Worm (Caenorhabditis elegans) whole organism, early embryonic: ENCODE measurements around the gene clec-27.

Experiments
- B0310.2 ChIP-seq: sonication (generic microtip); optimal IDR thresholded peaks from 2 replicates; lab custom pipeline; 2016; ENCODE audit warnings: mild to moderate bottlenecking, missing genetic modification characterization, missing compliant biosample characterization
- F13C5.2 ChIP-seq: sonication (generic microtip); optimal IDR thresholded peaks from 2 replicates; lab custom pipeline; 2017; ENCODE audit warnings: mild to moderate bottlenecking, missing genetic modification characterization, inconsistent platforms, missing compliant biosample characterization
- aly-1 ChIP-seq: sonication (generic microtip); optimal IDR thresholded peaks from 2 replicates; lab custom pipeline; 2016; ENCODE audit warnings: missing genetic modification characterization, missing compliant biosample characterization
- ama-1 ChIP-seq: fragments of 150-350 bp; optimal IDR thresholded peaks from 2 replicates; lab custom pipeline; 2014
- ceh-13 ChIP-seq: fragments of 200-800 bp; sonication (Bioruptor generic); optimal IDR thresholded peaks from 2 replicates; lab custom pipeline; 2018; ENCODE audit warnings: mild to moderate bottlenecking, missing genetic modification characterization, missing compliant biosample characterization
- ceh-36 ChIP-seq: sonication (generic microtip); optimal IDR thresholded peaks from 2 replicates; lab custom pipeline; 2016; ENCODE audit warnings: missing genetic modification characterization, inconsistent platforms, missing compliant biosample characterization
- ets-7 ChIP-seq: sonication (generic microtip); optimal IDR thresholded peaks from 2 replicates; lab custom pipeline; 2016; ENCODE audit warnings: missing genotype, missing genetic modification characterization, missing compliant biosample characterization
- flt-1 ChIP-seq: fragments of 200-800 bp; sonication (Bioruptor generic); IDR thresholded peaks from 2 replicates; pipeline ENCODE4 v1.3.6; 2022; ENCODE audit warnings: missing genetic modification characterization, missing compliant biosample characterization
- hmbx-1 ChIP-seq: sonication (generic microtip); optimal IDR thresholded peaks from 2 replicates; lab custom pipeline; 2016; ENCODE audit warnings: mild to moderate bottlenecking, missing genetic modification characterization, missing compliant biosample characterization
- hmg-4 ChIP-seq: fragments of 200-800 bp; sonication (Bioruptor generic); optimal IDR thresholded peaks from 2 replicates; lab custom pipeline; 2018; ENCODE audit warnings: mild to moderate bottlenecking, missing genetic modification characterization, missing compliant biosample characterization
- hnd-1 ChIP-seq: sonication (generic microtip); optimal IDR thresholded peaks from 2 replicates; lab custom pipeline; 2016; ENCODE audit warnings: missing genetic modification characterization, missing compliant biosample characterization
- pes-1 ChIP-seq: fragments of 200-800 bp; sonication (Bioruptor generic); IDR thresholded peaks from 2 replicates; pipeline ENCODE4 v1.3.6; 2022; ENCODE audit warnings: missing genetic modification reagents, missing genetic modification characterization, missing compliant biosample characterization
- scrt-1 ChIP-seq: fragments of 200-800 bp; sonication (Bioruptor generic); IDR thresholded peaks from 2 replicates; pipeline ENCODE4 v1.3.6; 2022; ENCODE audit warnings: missing genetic modification characterization, missing compliant biosample characterization
- sea-1 ChIP-seq: fragments of 200-800 bp; sonication (Bioruptor generic); conservative IDR thresholded peaks from 2 replicates; pipeline ENCODE4 v1.3.6; 2022; ENCODE audit warnings: missing genetic modification characterization, missing compliant biosample characterization
- tbx-11 ChIP-seq: fragments of 200-800 bp; sonication (Bioruptor generic); IDR thresholded peaks from 2 replicates; pipeline ENCODE4 v1.3.6; 2022; ENCODE audit warnings: missing genetic modification characterization, missing compliant biosample characterization
- tbx-37 ChIP-seq: fragments of 200-800 bp; sonication (Bioruptor generic); conservative IDR thresholded peaks from 2 replicates; pipeline ENCODE4 v1.3.6; 2022; ENCODE audit warnings: missing genetic modification reagents, missing genetic modification characterization, missing compliant biosample characterization
- tra-4 ChIP-seq: sonication (generic microtip); optimal IDR thresholded peaks from 2 replicates; lab custom pipeline; 2017; ENCODE audit warnings: missing genetic modification characterization, missing compliant biosample characterization

The clec-27 gene

DNA sequence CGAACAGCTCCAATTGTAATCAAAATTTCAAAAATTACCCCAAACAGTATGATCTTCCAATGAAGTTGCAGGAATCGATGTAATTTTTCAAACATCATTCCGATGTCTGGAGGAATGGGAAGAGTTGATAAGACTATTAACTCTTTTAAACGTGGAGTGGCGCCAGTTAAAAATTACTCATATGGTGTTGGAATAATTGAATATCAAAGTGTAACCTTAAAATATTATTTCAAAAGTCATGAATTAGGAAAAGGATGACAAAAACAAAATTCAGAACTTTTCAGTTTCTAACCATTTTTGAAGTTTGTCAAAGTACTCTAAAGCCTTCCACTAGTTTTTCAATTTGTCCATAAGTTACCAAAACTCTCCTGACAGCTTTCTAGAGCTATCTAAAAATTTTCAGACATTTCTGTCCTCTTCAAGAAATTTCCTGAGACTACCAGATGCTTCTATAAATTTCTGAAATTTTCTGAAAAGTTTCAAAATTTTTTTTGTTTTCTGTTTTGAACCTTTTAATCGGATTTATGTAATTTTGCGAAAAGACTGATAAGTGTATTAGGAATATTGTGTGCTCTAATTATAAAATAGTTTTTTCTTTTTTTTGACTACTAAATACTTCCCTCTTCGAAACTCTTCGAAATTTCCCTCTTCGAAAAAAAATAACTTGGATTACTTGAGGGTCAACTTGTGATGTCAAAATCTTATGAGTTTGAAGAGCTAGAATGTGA, at the start of gene clec-27, which contains the start of gene clec-35:
Gene clec-27, plus strand, starts transcription at position 678 of the 728 bp plus-strand sequence.
Gene clec-35, minus strand, starts transcription at position 101 of the 728 bp plus-strand sequence.
- no peak for TF ChIP-seq B0310.2
- no peak for TF ChIP-seq ama-1

DNA sequence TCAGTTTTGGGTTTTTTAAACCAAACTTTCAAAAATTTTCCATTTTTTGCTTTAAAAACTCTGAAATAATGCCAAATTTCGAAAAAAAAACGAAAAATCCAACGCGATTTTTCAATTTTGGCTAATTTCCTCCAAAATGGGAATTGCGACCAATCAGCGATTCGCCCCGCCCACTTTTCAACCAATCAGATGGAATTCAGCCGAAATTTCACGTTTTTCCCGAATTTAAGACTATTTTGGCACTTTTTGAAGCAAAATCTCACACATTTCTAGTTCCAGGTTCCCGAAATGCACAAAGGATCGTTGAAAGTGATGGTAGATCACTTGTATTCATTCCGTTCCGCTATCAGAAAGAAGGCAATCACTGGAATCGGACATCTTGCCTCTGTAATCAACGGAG, 49.6 kb upstream of the clec-27 start:
- TF ChIP-seq flt-1 (GFP tag; lab: Robert Waterston, UW) (no peak), ceh-36 (tag; lab: Kevin White, UChicago) (no peak), ceh-13 (no peak), B0310.2 (no peak)

DNA sequence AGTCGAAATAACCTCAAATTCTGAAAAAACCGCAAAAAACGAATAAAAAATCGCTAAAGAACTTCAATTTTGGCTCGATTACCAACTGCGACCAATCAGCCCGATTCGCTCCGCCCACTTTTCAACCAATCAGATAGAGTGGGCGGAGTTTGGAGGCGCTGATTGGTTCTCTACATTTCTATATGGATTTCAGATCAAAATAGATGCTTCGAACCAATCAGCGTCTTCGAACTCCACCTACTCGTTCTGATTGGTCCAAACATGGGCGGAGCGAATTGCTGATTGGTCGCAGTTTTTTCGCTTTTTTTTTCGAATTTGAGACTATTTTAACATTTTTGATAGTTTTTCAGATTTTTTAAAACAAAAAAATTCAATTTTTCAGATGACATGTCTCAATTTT, 46.3 kb upstream of the clec-27 start:
- TF ChIP-seq B0310.2, result no peak
- TF ChIP-seq tbx-37, result no peak
- no peak for TF ChIP-seq hmg-4 (GFP tag; lab: Kevin White, UChicago)
- TF ChIP-seq ceh-36 (tag; lab: Kevin White, UChicago), result no peak
- TF ChIP-seq ama-1, result no peak
- no peak for TF ChIP-seq hmbx-1 (tag; lab: Kevin White, UChicago)
- no peak for TF ChIP-seq F13C5.2 (tag; lab: Kevin White, UChicago)
- no peak for TF ChIP-seq tbx-11

DNA sequence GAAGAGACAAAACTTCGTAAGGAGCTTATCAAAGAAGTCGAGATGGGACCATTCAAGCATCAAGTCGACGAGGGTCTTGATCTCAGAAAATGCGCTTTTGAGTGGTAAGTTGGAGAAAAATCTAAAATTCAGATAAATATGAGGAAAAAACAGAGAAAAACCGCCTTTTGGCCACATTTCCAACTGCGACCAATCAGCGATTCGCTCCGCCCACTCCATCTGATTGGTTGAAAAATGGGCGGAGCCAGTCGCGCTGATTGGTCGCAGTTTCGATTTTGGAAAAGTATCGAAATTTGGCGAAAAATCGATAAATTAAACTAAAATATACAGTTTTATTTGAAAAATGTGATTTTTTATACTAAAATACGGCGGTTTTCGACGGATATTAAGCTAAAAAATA, 42.6 kb upstream of the clec-27 start:
- TF ChIP-seq hnd-1 (no peak), ceh-36 (tag; lab: Kevin White, UChicago) (no peak), tra-4 (no peak), tbx-37 (no peak), hmg-4 (GFP tag; lab: Kevin White, UChicago) (no peak), flt-1 (GFP tag; lab: Robert Waterston, UW) (no peak), B0310.2 (no peak), scrt-1 (GFP tag; lab: Robert Waterston, UW) (no peak), ceh-13 (no peak), pes-1 (no peak), sea-1 (GFP tag; lab: Robert Waterston, UW) (no peak), tbx-11 (no peak), aly-1 (no peak), hmbx-1 (tag; lab: Kevin White, UChicago) (no peak), ama-1 (no peak)

DNA sequence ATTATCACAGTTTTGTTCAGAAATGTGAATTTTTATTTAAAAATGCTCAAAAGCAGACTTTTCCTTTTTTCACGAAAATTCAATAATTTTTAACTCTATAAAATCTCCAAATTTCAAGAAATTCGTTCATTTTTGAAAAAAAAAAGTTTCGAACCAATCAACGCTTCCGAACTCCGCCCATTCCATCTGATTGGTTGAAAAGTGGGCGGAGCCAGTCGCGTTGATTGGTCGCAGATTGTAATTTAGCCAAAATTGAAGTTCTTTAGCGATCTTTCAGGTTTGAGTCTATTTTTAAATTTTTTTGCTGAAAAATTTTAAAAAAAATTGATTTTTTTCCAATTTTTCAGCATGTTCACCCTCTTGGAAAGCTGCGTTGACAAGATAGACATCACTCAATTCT, 42.1 kb upstream of the clec-27 start:
- no peak for TF ChIP-seq F13C5.2 (tag; lab: Kevin White, UChicago)
- no peak for TF ChIP-seq ama-1
- no peak for TF ChIP-seq scrt-1 (GFP tag; lab: Robert Waterston, UW)
- TF ChIP-seq pes-1, result no peak
- TF ChIP-seq tra-4, result no peak
- no peak for TF ChIP-seq flt-1 (GFP tag; lab: Robert Waterston, UW)
- no peak for TF ChIP-seq sea-1 (GFP tag; lab: Robert Waterston, UW)
- TF ChIP-seq tbx-37, result no peak

DNA sequence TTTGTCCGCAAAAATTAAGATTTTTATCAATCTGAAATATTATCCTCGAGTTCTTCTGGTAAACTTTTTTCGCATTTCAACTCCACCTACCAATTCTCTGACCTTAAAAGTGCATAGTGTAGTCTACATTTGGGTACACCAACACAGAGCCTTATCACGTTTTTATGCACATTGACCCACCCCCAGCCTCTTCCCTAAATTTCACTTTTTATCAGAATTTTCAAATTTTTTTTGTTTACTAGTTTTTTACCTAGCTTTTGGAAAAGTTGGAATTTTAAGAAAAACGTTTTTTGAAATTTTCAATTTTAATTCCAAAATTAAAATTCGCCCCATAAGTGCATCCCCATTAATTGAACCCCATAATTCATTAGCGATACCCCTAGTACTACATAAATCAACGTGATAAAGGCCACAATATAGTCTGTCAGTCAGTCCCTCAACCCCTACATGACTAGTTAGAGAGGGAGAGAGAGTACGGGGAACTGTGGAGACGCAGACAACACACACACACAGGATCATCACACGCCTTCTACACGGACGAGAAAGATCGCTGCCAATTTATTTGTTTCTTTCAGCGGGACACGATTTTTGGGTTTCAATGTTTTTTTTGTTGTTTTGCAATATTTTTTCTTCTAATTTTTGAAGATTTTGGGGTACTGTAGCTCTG, 39.8 kb upstream of the clec-27 start:
- TF ChIP-seq pes-1, result no peak
- TF ChIP-seq hmbx-1 (tag; lab: Kevin White, UChicago), result no peak
- no peak for TF ChIP-seq aly-1
- TF ChIP-seq ceh-36 (tag; lab: Kevin White, UChicago), result no peak
- TF ChIP-seq tra-4, result no peak
- TF ChIP-seq tbx-11, result no peak
- TF ChIP-seq hnd-1, result no peak

DNA sequence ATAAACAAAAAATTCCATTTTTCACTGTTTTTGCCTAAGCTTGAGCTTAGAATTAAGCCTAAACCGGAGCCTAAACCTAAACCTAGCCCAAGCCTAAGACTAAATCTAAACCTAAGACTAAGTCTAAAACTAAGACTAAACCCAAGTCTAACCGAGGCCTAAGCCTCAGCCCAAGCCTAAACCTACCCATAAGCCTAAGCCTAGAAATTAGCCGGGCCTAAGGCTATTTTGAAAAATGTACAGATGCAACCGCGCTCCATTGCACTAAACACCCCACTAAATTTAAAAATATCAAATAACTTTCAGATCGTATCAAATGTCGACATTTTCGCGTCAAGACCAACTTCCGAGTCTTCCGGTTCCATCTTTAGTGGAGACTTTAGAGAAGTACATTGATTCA, 39.2 kb upstream of the clec-27 start, which contains the start of gene T20B3.1:
Gene T20B3.1, plus strand, starts transcription at position 301 of the 400 bp plus-strand sequence.
- no peak for TF ChIP-seq pes-1
- TF ChIP-seq tbx-37, result no peak
- TF ChIP-seq tra-4, result no peak
- TF ChIP-seq hmg-4 (GFP tag; lab: Kevin White, UChicago), result no peak
- TF ChIP-seq ceh-13, result no peak
- no peak for TF ChIP-seq hnd-1
- TF ChIP-seq aly-1, result no peak
- no peak for TF ChIP-seq ets-7 (tag; lab: Kevin White, UChicago)
- TF ChIP-seq scrt-1 (GFP tag; lab: Robert Waterston, UW), result no peak
- TF ChIP-seq hmbx-1 (tag; lab: Kevin White, UChicago), result no peak
- no peak for TF ChIP-seq sea-1 (GFP tag; lab: Robert Waterston, UW)
- no peak for TF ChIP-seq tbx-11
- TF ChIP-seq ama-1, result no peak
- TF ChIP-seq F13C5.2 (tag; lab: Kevin White, UChicago), result no peak
- no peak for TF ChIP-seq ceh-36 (tag; lab: Kevin White, UChicago)
- no peak for TF ChIP-seq flt-1 (GFP tag; lab: Robert Waterston, UW)
- TF ChIP-seq B0310.2, result no peak

DNA sequence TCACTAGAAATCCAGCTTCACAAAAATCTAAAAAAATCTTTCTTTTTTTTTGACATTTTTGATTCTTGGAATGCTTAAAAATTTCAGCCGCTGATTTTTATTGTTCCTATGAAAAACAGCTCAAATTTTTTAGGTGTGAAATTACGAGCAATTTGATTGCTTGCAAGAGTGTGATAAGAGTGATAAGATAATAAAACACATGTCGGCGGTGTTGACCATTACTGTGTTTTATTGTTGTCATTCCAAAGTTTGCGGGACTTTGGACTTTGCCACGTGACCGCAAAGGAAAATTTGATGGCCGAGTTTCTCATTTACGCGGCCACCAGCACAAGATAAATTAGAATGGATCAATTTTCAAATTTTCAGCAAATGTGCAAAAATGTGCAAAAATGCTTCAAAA, 37.7 kb upstream of the clec-27 start:
- no peak for TF ChIP-seq pes-1
- TF ChIP-seq aly-1, result no peak
- no peak for TF ChIP-seq tbx-37
- no peak for TF ChIP-seq ets-7 (tag; lab: Kevin White, UChicago)
- no peak for TF ChIP-seq ceh-36 (tag; lab: Kevin White, UChicago)
- no peak for TF ChIP-seq tbx-11
- no peak for TF ChIP-seq hnd-1

DNA sequence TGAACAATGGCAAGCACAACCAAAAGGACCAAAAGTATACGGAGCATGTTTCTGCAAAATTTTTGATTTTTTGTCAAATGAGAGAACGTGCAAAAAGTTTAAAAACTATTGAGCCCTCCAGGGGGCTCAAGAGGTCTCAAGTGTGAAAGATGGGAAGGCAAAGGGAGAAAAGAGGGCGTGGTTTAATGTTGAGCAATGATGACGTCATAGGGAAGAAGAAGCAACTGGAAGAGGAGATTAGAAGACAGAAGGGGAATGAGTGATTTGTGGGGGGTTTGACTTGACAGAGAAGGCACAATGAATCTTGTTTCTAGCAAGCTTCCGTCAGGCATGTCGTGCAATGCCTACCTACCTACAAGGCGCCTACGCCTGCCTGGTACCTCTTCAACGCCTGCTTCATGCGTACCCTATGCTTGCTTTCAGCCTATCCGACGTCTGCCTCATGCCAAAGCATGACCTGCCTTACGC, 33.1 kb upstream of the clec-27 start, which contains the start of gene T20B3.14:
Gene T20B3.14, minus strand, starts transcription at position 51 of the 468 bp plus-strand sequence.
- TF ChIP-seq aly-1, result no peak
- TF ChIP-seq sea-1 (GFP tag; lab: Robert Waterston, UW), result no peak
- TF ChIP-seq tra-4, result no peak
- TF ChIP-seq hmg-4 (GFP tag; lab: Kevin White, UChicago), result no peak
- no peak for TF ChIP-seq tbx-11
- TF ChIP-seq flt-1 (GFP tag; lab: Robert Waterston, UW), result no peak
